Worm (Caenorhabditis elegans): ENCODE measurements around the gene mdt-30.

The mdt-30 gene

DNA sequence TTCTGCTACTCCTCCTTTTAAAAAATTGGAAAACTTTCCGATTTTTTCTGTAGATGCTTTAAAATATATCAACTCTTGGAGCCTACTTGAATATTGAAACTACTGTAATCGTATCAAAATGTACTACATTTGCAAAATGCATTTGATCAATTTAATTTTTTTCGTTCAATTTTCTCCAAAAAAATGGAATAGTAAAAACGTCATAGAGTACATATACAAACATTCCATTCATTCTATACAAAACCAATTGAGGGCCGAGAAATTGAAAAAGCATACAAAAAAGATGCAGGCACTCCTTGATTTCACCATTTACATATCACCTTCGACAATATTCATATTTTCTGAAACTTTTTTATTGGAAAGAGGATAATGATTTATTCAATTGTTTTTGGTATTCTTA is 23.8 kb downstream of the mdt-30 start, which contains the start of gene C06G4.6:
Gene C06G4.6 (plus strand): TSS at position 301 of the 400 bp plus-strand sequence.
- TF ChIP-seq unc-30 (tag; optimal IDR thresholded peaks at IDR 0.05) (no peak), hlh-4 (tag; optimal IDR thresholded peaks at IDR 0.05) (no peak), ama-1 (optimal IDR thresholded peaks at IDR 0.05) (no peak), unc-86 (tag; optimal IDR thresholded peaks at IDR 0.05) (no peak), lin-14 (GFP tag; optimal IDR thresholded peaks at IDR 0.05) (no peak), nhr-84 (tag; optimal IDR thresholded peaks at IDR 0.05) (no peak), lin-15B (tag; optimal IDR thresholded peaks at IDR 0.05) (no peak), fkh-4 (tag; optimal IDR thresholded peaks at IDR 0.05; ENCODE audit: borderline replicate concordance) (no peak), lin-13 (GFP tag; optimal IDR thresholded peaks at IDR 0.05) (no peak), fkh-10 (GFP tag; optimal IDR thresholded peaks at IDR 0.05) (no peak), nhr-28 (tag; optimal IDR thresholded peaks at IDR 0.05) (no peak), mef-2 (tag; optimal IDR thresholded peaks at IDR 0.05) (no peak), nhr-19 (GFP tag; conservative IDR thresholded peaks at IDR 0.05) (no peak), pag-3 (tag; optimal IDR thresholded peaks at IDR 0.05; ENCODE audit: borderline replicate concordance, insufficient read depth) (no peak), blmp-1 (tag; optimal IDR thresholded peaks at IDR 0.05) (no peak), nhr-77 (tag; optimal IDR thresholded peaks at IDR 0.05) (no peak)

DNA sequence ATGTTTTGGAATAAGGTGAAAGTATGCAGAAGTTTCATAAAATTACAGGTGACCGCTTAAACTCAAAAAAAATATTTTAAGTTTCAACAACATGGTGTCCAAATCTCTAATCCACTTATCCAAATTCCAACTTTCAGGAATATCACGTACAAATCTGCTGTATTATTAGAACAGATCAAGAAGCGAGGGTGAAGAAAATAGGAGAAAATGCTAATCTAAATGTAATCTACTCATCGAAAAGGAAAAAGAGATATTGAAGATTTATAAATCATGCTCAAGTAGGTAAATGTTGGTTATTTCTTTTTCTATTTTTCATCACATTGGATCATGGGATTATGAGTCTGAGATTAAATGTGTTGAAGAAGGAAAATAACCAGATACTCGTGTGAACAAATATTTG is 26.3 kb downstream of the mdt-30 start:
- TF ChIP-seq aly-2 (tag; optimal IDR thresholded peaks at IDR 0.05) (no peak), dsc-1 (tag; optimal IDR thresholded peaks at IDR 0.05) (peak; percentile 97)

DNA sequence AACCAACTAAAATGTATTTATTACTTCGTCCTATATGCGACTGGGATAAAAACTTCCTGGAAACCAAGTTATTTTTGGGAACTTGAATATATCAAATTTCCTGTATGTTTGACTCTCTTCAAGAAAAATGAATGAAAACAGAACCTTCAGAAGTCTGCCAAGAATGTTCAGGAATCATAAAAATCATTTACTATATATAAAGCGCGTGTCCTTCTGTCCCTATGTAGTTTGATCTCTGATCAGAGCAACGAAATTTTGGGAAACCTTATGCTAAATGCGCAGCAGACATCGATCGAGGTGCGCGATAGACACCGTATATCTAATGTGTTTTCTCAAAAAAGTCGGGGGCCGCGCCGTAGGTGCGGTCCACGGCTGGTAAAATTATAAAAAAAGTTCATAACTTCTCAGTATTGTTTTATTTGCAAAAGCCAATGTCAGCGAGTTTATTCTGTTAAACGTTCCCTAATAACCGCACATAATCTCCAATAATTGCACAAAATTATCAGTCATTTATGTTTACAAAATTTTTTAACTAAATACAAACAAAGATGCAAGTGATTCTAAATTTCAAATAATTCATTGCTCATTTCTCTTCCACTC is 30.3 kb downstream of the mdt-30 start:
- no peak for TF ChIP-seq ama-1 (optimal IDR thresholded peaks at IDR 0.05)
- TF ChIP-seq rnt-1 (tag; optimal IDR thresholded peaks at IDR 0.05): no peak
- TF ChIP-seq C34B4.2 (tag; optimal IDR thresholded peaks at IDR 0.05): no peak
- TF ChIP-seq nhr-12 (tag; optimal IDR thresholded peaks at IDR 0.05): no peak
- TF ChIP-seq nhr-237 (tag; optimal IDR thresholded peaks at IDR 0.05): no peak

DNA sequence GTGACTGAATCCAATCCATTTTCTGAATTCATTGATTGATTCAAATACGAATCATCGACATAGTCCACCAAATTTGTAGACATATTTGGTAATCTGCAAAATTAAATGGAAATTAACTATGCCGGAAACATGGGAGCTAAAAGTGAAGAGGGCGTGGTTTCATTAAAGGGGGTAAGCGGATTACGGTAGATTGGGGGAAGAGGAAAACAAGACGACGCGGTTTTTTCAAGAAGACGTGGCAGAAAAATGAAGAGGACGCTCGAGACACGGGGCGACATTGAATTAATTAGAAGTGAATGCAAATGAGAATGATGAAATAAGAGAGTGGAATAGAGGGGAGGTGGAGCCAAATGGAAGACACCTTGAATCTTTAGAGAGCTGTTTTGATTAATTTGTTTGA is 31.5 kb downstream of the mdt-30 start, which contains the start of gene npr-17:
Gene npr-17 (minus strand): TSS at position 101 of the 400 bp plus-strand sequence.
- TF ChIP-seq lin-13 (GFP tag; optimal IDR thresholded peaks at IDR 0.05) (no peak), dsc-1 (tag; optimal IDR thresholded peaks at IDR 0.05) (peak; percentile 43)

DNA sequence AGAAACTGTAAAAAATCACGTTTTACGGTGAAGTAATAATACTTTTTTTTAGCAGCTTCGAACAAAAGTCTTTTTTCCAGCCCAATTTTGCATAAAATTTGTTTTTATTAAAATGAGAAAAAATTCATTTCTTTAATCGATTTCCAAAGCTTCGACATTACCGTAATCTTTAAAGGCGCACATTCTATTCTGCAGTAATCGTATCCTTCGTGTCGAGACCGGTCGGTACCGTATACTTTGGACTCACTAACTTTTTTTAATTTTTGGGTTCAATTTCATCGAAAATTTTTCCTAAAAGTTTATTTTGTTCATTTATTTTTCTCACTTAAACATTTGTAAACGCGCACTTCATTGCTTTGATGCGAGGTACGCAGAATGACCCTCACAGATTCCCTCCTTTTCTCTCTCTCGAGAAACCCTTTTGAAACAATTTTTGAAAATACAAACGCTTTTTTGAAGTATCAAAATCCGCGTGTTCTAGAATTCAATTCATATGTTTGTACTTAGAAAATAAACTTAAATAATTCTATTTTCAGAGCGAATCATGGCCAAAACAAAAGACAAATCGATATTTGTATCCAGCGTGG is 41.2 kb downstream of the mdt-30 start, which contains the start of gene hrpk-2:
Gene hrpk-2 (plus strand): TSS at position 537 of the 587 bp plus-strand sequence.
- TF ChIP-seq mef-2 (tag; optimal IDR thresholded peaks at IDR 0.05) (no peak), ztf-4 (tag; optimal IDR thresholded peaks at IDR 0.05) (no peak), lin-15B (tag; optimal IDR thresholded peaks at IDR 0.05) (no peak), fkh-8 (tag; optimal IDR thresholded peaks at IDR 0.05) (no peak), skn-1 (tag; optimal IDR thresholded peaks at IDR 0.05) (no peak)

DNA sequence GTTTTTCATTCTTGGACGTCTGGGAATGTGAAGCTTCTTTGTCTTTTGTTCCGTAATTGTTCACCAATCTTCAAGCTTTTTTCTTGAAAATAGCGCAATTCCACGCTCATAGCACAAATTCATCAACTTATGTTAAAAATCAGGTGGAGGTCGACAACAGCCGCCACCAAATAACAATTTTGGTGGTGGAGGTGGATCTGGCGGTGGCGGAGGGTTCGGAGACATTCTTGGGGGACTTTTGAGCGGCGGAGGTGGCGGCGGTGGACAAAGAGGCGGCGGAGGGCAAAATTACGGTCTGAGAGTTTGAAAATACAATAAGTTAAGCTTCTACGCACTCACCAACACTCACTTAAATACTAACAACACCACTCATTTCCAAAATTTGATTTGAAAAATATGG is 45.9 kb downstream of the mdt-30 start:
- TF ChIP-seq mdl-1 (tag; optimal IDR thresholded peaks at IDR 0.05): no peak
- TF ChIP-seq swsn-7 (tag; optimal IDR thresholded peaks at IDR 0.05): no peak
- no peak for TF ChIP-seq ets-5 (GFP tag; IDR thresholded peaks at IDR 0.05)
- TF ChIP-seq lin-15B (tag; optimal IDR thresholded peaks at IDR 0.05): no peak
- no peak for TF ChIP-seq nhr-47 (tag; optimal IDR thresholded peaks at IDR 0.05)
- no peak for TF ChIP-seq blmp-1 (tag; optimal IDR thresholded peaks at IDR 0.05)
- TF ChIP-seq lin-13 (GFP tag; optimal IDR thresholded peaks at IDR 0.05): no peak

DNA sequence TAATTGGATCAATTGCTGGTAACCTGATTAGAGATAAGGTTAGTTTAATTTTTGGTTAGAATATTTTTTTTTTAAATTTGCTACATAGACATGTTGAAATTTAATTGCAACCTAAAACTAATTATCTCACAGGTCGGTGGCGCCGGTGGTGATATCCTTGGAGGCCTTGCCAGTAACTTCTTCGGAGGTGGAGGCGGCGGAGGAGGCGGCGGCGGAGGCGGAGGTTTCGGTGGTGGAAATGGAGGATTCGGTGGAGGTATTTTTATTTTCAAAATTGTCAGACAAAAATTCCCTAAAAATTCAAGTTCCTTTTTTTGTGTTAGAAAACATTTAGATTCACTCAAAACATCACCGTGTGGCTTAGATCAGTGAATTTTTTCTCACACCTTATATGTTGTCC is 46.6 kb downstream of the mdt-30 start:
- TF ChIP-seq elt-3 (tag; optimal IDR thresholded peaks at IDR 0.05) (no peak), unc-62 (GFP tag; optimal IDR thresholded peaks at IDR 0.05) (no peak), nhr-28 (tag; optimal IDR thresholded peaks at IDR 0.05) (no peak), mdl-1 (tag; optimal IDR thresholded peaks at IDR 0.05) (no peak), nhr-76 (tag; optimal IDR thresholded peaks at IDR 0.05) (no peak), fkh-10 (GFP tag; optimal IDR thresholded peaks at IDR 0.05) (no peak), zag-1 (tag; optimal IDR thresholded peaks at IDR 0.05) (no peak), C16A3.4 (tag; optimal IDR thresholded peaks at IDR 0.05) (no peak), nhr-71 (tag; optimal IDR thresholded peaks at IDR 0.05) (no peak), aly-2 (tag; optimal IDR thresholded peaks at IDR 0.05) (no peak)

All from whole organism, L1 larva.